Worm (Caenorhabditis elegans) whole organism, young adult: ENCODE results near the gene mog-5.

Experiments
- F23B12.7 ChIP-seq: sonication (generic microtip); optimal IDR thresholded peaks from 2 replicates; lab custom pipeline; 2017; ENCODE audit warnings: missing genetic modification characterization, mild to moderate bottlenecking, missing compliant biosample characterization, antibody characterized with exemption, moderate library complexity; ENCODE audit not compliant: insufficient read depth
- F52B5.7 ChIP-seq: sonication (generic microtip); optimal IDR thresholded peaks from 2 replicates; lab custom pipeline; 2016; ENCODE audit warnings: mild to moderate bottlenecking, missing genetic modification characterization, missing compliant biosample characterization
- F57A8.1 ChIP-seq: fragments of 200-800 bp; sonication (Bioruptor generic); optimal IDR thresholded peaks from 2 replicates; lab custom pipeline; 2018; ENCODE audit warnings: mild to moderate bottlenecking, missing genetic modification characterization, moderate library complexity, missing compliant biosample characterization
- T07F8.4 ChIP-seq: sonication (generic microtip); optimal IDR thresholded peaks from 2 replicates; lab custom pipeline; 2016; ENCODE audit warnings: mild to moderate bottlenecking, missing genetic modification characterization, moderate library complexity, missing compliant biosample characterization
- T26A5.8 ChIP-seq: sonication (generic microtip); optimal IDR thresholded peaks from 2 replicates; lab custom pipeline; 2016; ENCODE audit warnings: missing genetic modification characterization, missing compliant biosample characterization
- Y53F4B.3 ChIP-seq: fragments of 200-800 bp; sonication (Bioruptor generic); IDR thresholded peaks from 2 replicates; pipeline ENCODE4 v1.3.6; 2022; ENCODE audit warnings: missing genetic modification reagents, missing genetic modification characterization, missing compliant biosample characterization
- Y67H2A.10 ChIP-seq: fragments of 200-800 bp; sonication (Bioruptor generic); conservative IDR thresholded peaks from 2 replicates; pipeline ENCODE4 v1.3.6; 2022; ENCODE audit warnings: missing genetic modification reagents, missing genetic modification characterization, missing compliant biosample characterization
- Y95B8A.8 ChIP-seq: fragments of 200-800 bp; sonication (Bioruptor generic); IDR thresholded peaks from 2 replicates; pipeline ENCODE4 v1.3.6; 2022; ENCODE audit warnings: missing genetic modification reagents, missing genetic modification characterization, missing compliant biosample characterization
- akir-1 ChIP-seq: fragments of 200-800 bp; sonication (Bioruptor generic); optimal IDR thresholded peaks from 2 replicates; lab custom pipeline; 2018; ENCODE audit warnings: mild to moderate bottlenecking, missing genetic modification characterization, moderate library complexity, missing compliant biosample characterization
- ama-1 ChIP-seq, 3 experiments: fragments of 150-350 bp in 1 of 3; sonication (generic microtip) in 2 of 3; optimal IDR thresholded peaks; 2 replicates each; lab custom pipeline; 2014 to 2018; ENCODE audit warnings: missing biosample characterization in 2 of 3, missing genetic modification characterization in 2 of 3, missing genetic modification reagents in 2 of 3
- aptf-2 ChIP-seq: fragments of 200-800 bp; sonication (Bioruptor generic); conservative IDR thresholded peaks from 2 replicates; pipeline ENCODE4 v1.3.6; 2022; ENCODE audit warnings: missing genetic modification reagents, missing genetic modification characterization, missing compliant biosample characterization
- atf-7 ChIP-seq: sonication (generic microtip); optimal IDR thresholded peaks from 2 replicates; lab custom pipeline; 2017; ENCODE audit warnings: mild to moderate bottlenecking, missing genetic modification characterization, missing compliant biosample characterization
- athp-1 ChIP-seq: sonication (generic microtip); optimal IDR thresholded peaks from 2 replicates; lab custom pipeline; 2017; ENCODE audit warnings: mild to moderate bottlenecking, missing genetic modification characterization, missing compliant biosample characterization
- attf-3 ChIP-seq: fragments of 200-800 bp; sonication (Bioruptor generic); conservative IDR thresholded peaks from 2 replicates; pipeline ENCODE4 v1.3.6; 2022; ENCODE audit warnings: missing genetic modification reagents, missing genetic modification characterization, missing compliant biosample characterization
- ccch-3 ChIP-seq: fragments of 200-800 bp; sonication (Bioruptor generic); optimal IDR thresholded peaks from 2 replicates; lab custom pipeline; 2018; ENCODE audit warnings: mild to moderate bottlenecking, missing genetic modification characterization, missing compliant biosample characterization
- ceh-79 ChIP-seq: sonication (generic microtip); optimal IDR thresholded peaks from 2 replicates; lab custom pipeline; 2017; ENCODE audit warnings: mild to moderate bottlenecking, missing genetic modification characterization, missing compliant biosample characterization
- ceh-91 ChIP-seq: fragments of 200-800 bp; sonication (Bioruptor generic); IDR thresholded peaks from 2 replicates; pipeline ENCODE4 v1.3.6; 2022; ENCODE audit warnings: missing genetic modification reagents, missing genetic modification characterization, missing compliant biosample characterization
- chd-7 ChIP-seq: sonication (generic microtip); optimal IDR thresholded peaks from 2 replicates; lab custom pipeline; 2016; ENCODE audit warnings: mild to moderate bottlenecking, missing genetic modification characterization, moderate library complexity, missing compliant biosample characterization
- dpff-1 ChIP-seq: sonication (generic microtip); optimal IDR thresholded peaks from 2 replicates; lab custom pipeline; 2017; ENCODE audit warnings: mild to moderate bottlenecking, missing genetic modification characterization, missing compliant biosample characterization
- egl-18 ChIP-seq: fragments of 200-800 bp; sonication (Bioruptor generic); IDR thresholded peaks from 2 replicates; pipeline ENCODE4 v1.3.6; 2022; ENCODE audit warnings: missing genetic modification reagents, missing genetic modification characterization, missing compliant biosample characterization
- hlh-26 ChIP-seq: fragments of 200-800 bp; sonication (Bioruptor generic); conservative IDR thresholded peaks from 2 replicates; pipeline ENCODE4 v1.3.6; 2022; ENCODE audit warnings: missing genetic modification reagents, missing genetic modification characterization, missing compliant biosample characterization
- hmg-1.2 ChIP-seq: fragments of 200-800 bp; sonication (Bioruptor generic); IDR thresholded peaks from 2 replicates; pipeline ENCODE4 v1.3.6; 2022; ENCODE audit warnings: missing genetic modification reagents, missing genetic modification characterization, missing compliant biosample characterization
- hsf-1 ChIP-seq: fragments of 200-800 bp; sonication (Bioruptor generic); IDR thresholded peaks from 2 replicates; pipeline ENCODE4 v1.3.6; 2022; ENCODE audit warnings: missing genetic modification reagents, missing genetic modification characterization, missing compliant biosample characterization
- lin-35 ChIP-seq, 3 experiments: fragments of 150-350 bp in 2 of 3; sonication (generic microtip) in 1 of 3; optimal IDR thresholded peaks; 2 replicates each; lab custom pipeline; 2014 to 2018; ENCODE audit warnings: missing biosample characterization in 3 of 3, missing genetic modification characterization in 3 of 3, missing genetic modification reagents in 3 of 3
- lin-40 ChIP-seq: sonication (generic microtip); optimal IDR thresholded peaks from 2 replicates; lab custom pipeline; 2016; ENCODE audit warnings: missing genetic modification characterization, mild to moderate bottlenecking, missing compliant biosample characterization, missing genotype, missing genetic modification reagents
- lin-54 ChIP-seq: fragments of 200-800 bp; sonication (Bioruptor generic); optimal IDR thresholded peaks from 2 replicates; lab custom pipeline; 2018; ENCODE audit warnings: mild to moderate bottlenecking, missing genetic modification characterization, missing compliant biosample characterization
- lsl-1 ChIP-seq: fragments of 200-800 bp; sonication (Bioruptor generic); optimal IDR thresholded peaks from 2 replicates; lab custom pipeline; 2018; ENCODE audit warnings: mild to moderate bottlenecking, missing genetic modification characterization, moderate library complexity, missing compliant biosample characterization
- lsy-27 ChIP-seq: sonication (generic microtip); optimal IDR thresholded peaks from 2 replicates; lab custom pipeline; 2017; ENCODE audit warnings: missing genetic modification characterization, mild to moderate bottlenecking, missing compliant biosample characterization, antibody characterized with exemption, missing genotype, borderline replicate concordance; ENCODE audit not compliant: insufficient read depth
- madf-10 ChIP-seq: sonication (generic microtip); optimal IDR thresholded peaks from 2 replicates; lab custom pipeline; 2016; ENCODE audit warnings: mild to moderate bottlenecking, missing genetic modification characterization, missing compliant biosample characterization
- madf-3 ChIP-seq: fragments of 200-800 bp; sonication (Bioruptor generic); IDR thresholded peaks from 2 replicates; pipeline ENCODE4 v1.3.6; 2022; ENCODE audit warnings: missing genetic modification reagents, missing genetic modification characterization, missing compliant biosample characterization
- madf-6 ChIP-seq: fragments of 200-800 bp; sonication (Bioruptor generic); IDR thresholded peaks from 2 replicates; pipeline ENCODE4 v1.3.6; 2022; ENCODE audit warnings: missing genetic modification reagents, missing genetic modification characterization, missing compliant biosample characterization
- nhr-179 ChIP-seq: sonication (generic microtip); optimal IDR thresholded peaks from 2 replicates; lab custom pipeline; 2016; ENCODE audit warnings: mild to moderate bottlenecking, missing genetic modification characterization, missing compliant biosample characterization
- nhr-80 ChIP-seq: sonication (generic microtip); optimal IDR thresholded peaks from 2 replicates; lab custom pipeline; 2016; ENCODE audit warnings: missing genetic modification characterization, missing compliant biosample characterization
- nhr-90 ChIP-seq: sonication (generic microtip); optimal IDR thresholded peaks from 2 replicates; lab custom pipeline; 2016; ENCODE audit warnings: missing genotype, mild to moderate bottlenecking, missing genetic modification characterization, missing compliant biosample characterization
- pbrm-1 ChIP-seq: fragments of 200-800 bp; sonication (Bioruptor generic); IDR thresholded peaks from 2 replicates; pipeline ENCODE4 v1.3.6; 2022; ENCODE audit warnings: missing genetic modification reagents, missing genetic modification characterization, missing compliant biosample characterization
- pha-4 ChIP-seq: fragments of 150-350 bp; sonication (generic microtip); optimal IDR thresholded peaks from 2 replicates; lab custom pipeline; 2014; ENCODE audit warnings: missing biosample characterization, missing genetic modification reagents, missing genetic modification characterization
- rcor-1 ChIP-seq: fragments of 200-800 bp; sonication (Bioruptor generic); IDR thresholded peaks from 2 replicates; pipeline ENCODE4 v1.3.6; 2022; ENCODE audit warnings: missing genetic modification reagents, missing genetic modification characterization, missing compliant biosample characterization
- snpc-1.3 ChIP-seq: sonication (generic microtip); optimal IDR thresholded peaks from 2 replicates; lab custom pipeline; 2017; ENCODE audit warnings: missing genetic modification characterization, mild to moderate bottlenecking, missing compliant biosample characterization, antibody characterized with exemption, moderate library complexity, missing genotype, missing genetic modification reagents; ENCODE audit not compliant: insufficient read depth
- snpc-3.4 ChIP-seq: sonication (generic microtip); optimal IDR thresholded peaks from 2 replicates; lab custom pipeline; 2017; ENCODE audit warnings: missing genetic modification characterization, mild to moderate bottlenecking, missing compliant biosample characterization, antibody characterized with exemption, moderate library complexity, missing genotype, missing genetic modification reagents
- somi-1 ChIP-seq: fragments of 200-800 bp; sonication (Bioruptor generic); optimal IDR thresholded peaks from 2 replicates; lab custom pipeline; 2018; ENCODE audit warnings: mild to moderate bottlenecking, missing genetic modification characterization, missing compliant biosample characterization
- tbp1 ChIP-seq: fragments of 200-800 bp; sonication (Bioruptor generic); optimal IDR thresholded peaks from 2 replicates; lab custom pipeline; 2018; ENCODE audit warnings: mild to moderate bottlenecking, missing genetic modification characterization, missing compliant biosample characterization
- tbx-9 ChIP-seq: sonication (generic microtip); optimal IDR thresholded peaks from 2 replicates; lab custom pipeline; 2016; ENCODE audit warnings: borderline replicate concordance, missing genetic modification characterization, inconsistent platforms, missing compliant biosample characterization
- unc-130 ChIP-seq: sonication (generic microtip); optimal IDR thresholded peaks from 2 replicates; lab custom pipeline; 2016; ENCODE audit warnings: missing genetic modification reagents, missing genetic modification characterization, missing compliant biosample characterization
- zfh-2 ChIP-seq: fragments of 200-800 bp; sonication (Bioruptor generic); conservative IDR thresholded peaks from 2 replicates; pipeline ENCODE4 v1.3.6; 2022; ENCODE audit warnings: missing genetic modification reagents, missing genetic modification characterization, missing compliant biosample characterization
- ztf-25 ChIP-seq: fragments of 200-800 bp; sonication (Bioruptor generic); IDR thresholded peaks from 2 replicates; pipeline ENCODE4 v1.3.6; 2022; ENCODE audit warnings: missing genetic modification reagents, missing genetic modification characterization, missing compliant biosample characterization
- ztf-28 ChIP-seq: fragments of 200-800 bp; sonication (Bioruptor generic); IDR thresholded peaks from 2 replicates; pipeline ENCODE4 v1.3.6; 2022; ENCODE audit warnings: missing genetic modification reagents, missing genetic modification characterization, missing compliant biosample characterization
- ztf-6 ChIP-seq: fragments of 200-800 bp; sonication (Bioruptor generic); IDR thresholded peaks from 2 replicates; pipeline ENCODE4 v1.3.6; 2022; ENCODE audit warnings: missing genetic modification reagents, missing genetic modification characterization, missing compliant biosample characterization

mog-5 gene

ce11 chrII:5379614-5380077 lies 19.7 kb upstream of the mog-5 start, which contains the start of gene pkc-3 (continued):
- no peak for TF ChIP-seq lsy-27 (tag; lab: Kevin White, UChicago)
- TF ChIP-seq attf-3 (GFP tag; lab: Robert Waterston, UW), result no peak; the same call in 1 of the 2 replicates
- TF ChIP-seq rcor-1, result peak; percentile 39; the same call in 1 of the 2 replicates
- TF ChIP-seq chd-7 (tag; lab: Kevin White, UChicago), result peak; percentile 82
- TF ChIP-seq ztf-28 (GFP tag; lab: Robert Waterston, UW), result no peak
- TF ChIP-seq hlh-26 (GFP tag; lab: Robert Waterston, UW), result no peak
- peak; percentile 88 for TF ChIP-seq Y95B8A.8 (GFP tag; lab: Robert Waterston, UW)
- no peak for TF ChIP-seq Y67H2A.10 (GFP tag; lab: Robert Waterston, UW)
- no peak for TF ChIP-seq nhr-179 (tag; lab: Kevin White, UChicago)
- TF ChIP-seq lsl-1 (GFP tag; lab: Kevin White, UChicago), result peak; percentile 44
- TF ChIP-seq unc-130, result peak; percentile 34
- TF ChIP-seq madf-3 (GFP tag; lab: Robert Waterston, UW), result peak; percentile 72
- no peak for TF ChIP-seq T26A5.8 (tag; lab: Kevin White, UChicago)
- no peak for TF ChIP-seq Y53F4B.3 (GFP tag; lab: Robert Waterston, UW)
- peak; percentile 58 for TF ChIP-seq pbrm-1 (GFP tag; lab: Robert Waterston, UW)
- TF ChIP-seq dpff-1, result peak; percentile 44
- TF ChIP-seq akir-1 (GFP tag; lab: Kevin White, UChicago), result no peak
- peak in 1 of 3 experiments; percentile 47 for TF ChIP-seq lin-35 (GFP tag; optimal IDR thresholded peaks at IDR 0.05; lab: Kevin White, UChicago)
- no peak for TF ChIP-seq ccch-3
- TF ChIP-seq zfh-2 (GFP tag; lab: Robert Waterston, UW), result peak; percentile 40; the same call in 1 of the 2 replicates
- TF ChIP-seq egl-18, result 0 out of 2 replicates have a peak, but pooled peaks have one; percentile 3
- peak; percentile 76 for TF ChIP-seq atf-7 (tag; lab: Kevin White, UChicago)
- TF ChIP-seq madf-10, result peak; percentile 38
- peak; percentile 97 for TF ChIP-seq nhr-80 (tag; lab: Kevin White, UChicago)
- TF ChIP-seq ama-1 (optimal IDR thresholded peaks at IDR 0.05; lab: Kevin White, UChicago), result peak; percentile 79
- TF ChIP-seq ama-1 (GFP tag; optimal IDR thresholded peaks at IDR 0.05; lab: Kevin White, UChicago), result no peak
- TF ChIP-seq snpc-1.3 (tag; lab: Kevin White, UChicago), result peak; percentile 30
- TF ChIP-seq ztf-25 (GFP tag; lab: Robert Waterston, UW), result no peak
- TF ChIP-seq nhr-90 (tag; lab: Kevin White, UChicago), result peak; percentile 70
- TF ChIP-seq T07F8.4 (tag; lab: Kevin White, UChicago), result no peak
- no peak for TF ChIP-seq ceh-91 (GFP tag; lab: Robert Waterston, UW)
- TF ChIP-seq tbx-9 (tag; lab: Kevin White, UChicago), result no peak
- no peak for TF ChIP-seq aptf-2 (GFP tag; lab: Robert Waterston, UW)
- peak; percentile 63 for TF ChIP-seq lin-54 (GFP tag; lab: Kevin White, UChicago)
- peak; percentile 70; the same call in 1 of the 2 replicates for TF ChIP-seq madf-6 (GFP tag; lab: Robert Waterston, UW)
- TF ChIP-seq hmg-1.2 (GFP tag; lab: Robert Waterston, UW), result peak; percentile 59
- TF ChIP-seq athp-1 (tag; lab: Kevin White, UChicago), result peak; percentile 83
- peak; percentile 80 for TF ChIP-seq snpc-3.4 (tag; lab: Kevin White, UChicago)
- TF ChIP-seq F23B12.7, result no peak
- TF ChIP-seq ztf-6 (GFP tag; lab: Robert Waterston, UW), result no peak
- peak; percentile 60 for TF ChIP-seq tbp1 (GFP tag; lab: Kevin White, UChicago)
- no peak for TF ChIP-seq ceh-79 (tag; lab: Kevin White, UChicago)
- peak; percentile 62 for TF ChIP-seq lin-40 (tag; lab: Kevin White, UChicago)
- TF ChIP-seq somi-1, result no peak
- peak; percentile 54 for TF ChIP-seq pha-4 (tag; lab: Kevin White, UChicago)
- peak; percentile 53 for TF ChIP-seq F52B5.7 (tag; lab: Kevin White, UChicago)
- peak; percentile 75 for TF ChIP-seq hsf-1 (GFP tag; lab: Robert Waterston, UW)
- no peak for TF ChIP-seq F57A8.1 (GFP tag; lab: Kevin White, UChicago)
